Fruit fly (Drosophila melanogaster) S2 (cell line): Measurements from ENCODE around the gene CG31807.

ENCODE experiments used
- CG8478 ChIP-seq: fragments of >200 bp; optimal IDR thresholded peaks from 2 replicates; lab custom pipeline; 2018
- CTCF ChIP-seq, 2 experiments: fragments of >200 bp; optimal IDR thresholded peaks; 2 replicates each; lab custom pipeline; 2018

DNA sequence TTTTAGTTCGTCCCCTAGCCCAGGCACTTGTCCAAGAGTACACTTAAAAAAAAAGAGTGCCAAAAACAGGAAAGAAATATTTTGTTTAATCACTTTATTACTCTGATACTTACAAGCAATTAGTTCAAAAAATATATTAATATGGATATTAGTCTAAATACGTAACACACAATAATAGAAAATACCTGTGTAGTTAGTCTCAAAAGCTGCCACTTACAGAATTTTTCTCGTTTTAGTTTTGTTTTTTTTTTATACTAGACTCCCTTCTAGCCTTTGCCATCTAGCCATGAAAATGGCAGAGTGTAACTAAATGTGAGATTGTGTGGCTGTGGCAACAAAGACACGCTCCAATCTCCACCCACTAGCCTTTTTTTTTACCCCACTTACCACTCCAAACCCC lies 4.1 kb upstream of the CG31807 start:
- TF ChIP-seq CTCF (optimal IDR thresholded peaks at IDR 0.05; lab: Kevin White, UChicago) (no peak), CG8478 (no peak)
